Worm (Caenorhabditis elegans) whole organism, mixed stage, embryonic: ENCODE results near the gene C09F5.1.
A peak's percentile ranks its signal among the peaks of the same experiment; 100 is the strongest.

Source experiments
- M03D4.4 ChIP-seq: sonication (generic microtip); optimal IDR thresholded peaks from 2 replicates; lab custom pipeline; 2017; ENCODE audit warnings: mild to moderate bottlenecking, missing genetic modification characterization, missing compliant biosample characterization
- bed-3 ChIP-seq: fragments of 200-800 bp; sonication (Bioruptor generic); optimal IDR thresholded peaks from 3 replicates; lab custom pipeline; 2018; ENCODE audit warnings: mild to moderate bottlenecking, missing genetic modification characterization, moderate library complexity, missing compliant biosample characterization
- blmp-1 ChIP-seq: fragments of 150-350 bp; optimal IDR thresholded peaks from 2 replicates; lab custom pipeline; 2014; ENCODE audit warnings: missing biosample characterization, missing genetic modification characterization
- ceh-39 ChIP-seq: fragments of 150-350 bp; optimal IDR thresholded peaks from 2 replicates; lab custom pipeline; 2014; ENCODE audit warnings: missing biosample characterization, missing genetic modification characterization
- ceh-43 ChIP-seq: fragments of 200-800 bp; sonication (Bioruptor generic); optimal IDR thresholded peaks from 2 replicates; lab custom pipeline; 2018; ENCODE audit warnings: mild to moderate bottlenecking, missing genetic modification characterization, moderate library complexity, missing compliant biosample characterization
- ceh-83 ChIP-seq: fragments of 200-800 bp; sonication (Bioruptor generic); optimal IDR thresholded peaks from 2 replicates; lab custom pipeline; 2018; ENCODE audit warnings: mild to moderate bottlenecking, missing genetic modification characterization, missing compliant biosample characterization
- ces-1 ChIP-seq: fragments of 150-350 bp; optimal IDR thresholded peaks from 2 replicates; lab custom pipeline; 2014; ENCODE audit warnings: missing biosample characterization, missing genetic modification reagents, missing genetic modification characterization
- cnd-1 ChIP-seq: fragments of 200-800 bp; sonication (Bioruptor generic); optimal IDR thresholded peaks from 2 replicates; lab custom pipeline; 2018; ENCODE audit warnings: mild to moderate bottlenecking, missing genetic modification characterization, missing compliant biosample characterization
- drap-1 ChIP-seq: fragments of 200-800 bp; sonication (Bioruptor generic); optimal IDR thresholded peaks from 3 replicates; lab custom pipeline; 2018; ENCODE audit warnings: mild to moderate bottlenecking, missing genetic modification characterization, missing compliant biosample characterization
- elt-1 ChIP-seq: sonication (generic microtip); optimal IDR thresholded peaks from 2 replicates; lab custom pipeline; 2017; ENCODE audit warnings: missing genetic modification characterization, mild to moderate bottlenecking, missing compliant biosample characterization, antibody characterized with exemption, moderate library complexity, borderline replicate concordance; ENCODE audit not compliant: insufficient read depth
- elt-3 ChIP-seq: fragments of 150-350 bp; optimal IDR thresholded peaks from 2 replicates; lab custom pipeline; 2014; ENCODE audit warnings: missing biosample characterization, missing genetic modification characterization
- flh-1 ChIP-seq: fragments of 200-800 bp; sonication (Bioruptor generic); optimal IDR thresholded peaks from 2 replicates; lab custom pipeline; 2018; ENCODE audit warnings: mild to moderate bottlenecking, missing genetic modification characterization, moderate library complexity, missing compliant biosample characterization
- ham-2 ChIP-seq: fragments of 200-800 bp; sonication (Bioruptor generic); optimal IDR thresholded peaks from 2 replicates; lab custom pipeline; 2018; ENCODE audit warnings: mild to moderate bottlenecking, missing genetic modification characterization, missing compliant biosample characterization
- hlh-1 ChIP-seq: fragments of 150-350 bp; optimal IDR thresholded peaks from 2 replicates; lab custom pipeline; 2014; ENCODE audit warnings: missing biosample characterization, missing genetic modification reagents, missing genetic modification characterization
- lin-13 ChIP-seq: fragments of 150-350 bp; optimal IDR thresholded peaks from 2 replicates; lab custom pipeline; 2014; ENCODE audit warnings: missing biosample characterization, missing genetic modification characterization
- lin-32 ChIP-seq: fragments of 200-800 bp; sonication (Bioruptor generic); optimal IDR thresholded peaks from 2 replicates; lab custom pipeline; 2018; ENCODE audit warnings: mild to moderate bottlenecking, missing genetic modification characterization, missing compliant biosample characterization
- lsy-2 ChIP-seq: fragments of 150-350 bp; optimal IDR thresholded peaks from 2 replicates; lab custom pipeline; 2014; ENCODE audit warnings: missing biosample characterization, missing genetic modification characterization
- mab-5 ChIP-seq: fragments of 150-350 bp; optimal IDR thresholded peaks from 2 replicates; lab custom pipeline; 2014; ENCODE audit warnings: missing biosample characterization, missing genetic modification characterization
- mep-1 ChIP-seq: fragments of 150-350 bp; optimal IDR thresholded peaks from 2 replicates; lab custom pipeline; 2017; ENCODE audit warnings: missing biosample characterization, missing genetic modification reagents, missing genetic modification characterization, inconsistent platforms
- mls-2 ChIP-seq: sonication (generic microtip); optimal IDR thresholded peaks from 2 replicates; lab custom pipeline; 2016; ENCODE audit warnings: mild to moderate bottlenecking, missing genetic modification characterization, moderate library complexity, missing compliant biosample characterization
- nhr-12 ChIP-seq: fragments of 150-350 bp; optimal IDR thresholded peaks from 2 replicates; lab custom pipeline; 2014; ENCODE audit warnings: missing biosample characterization, missing genetic modification characterization
- nhr-2 ChIP-seq: fragments of 150-350 bp; optimal IDR thresholded peaks from 2 replicates; lab custom pipeline; 2014; ENCODE audit warnings: missing biosample characterization, missing genetic modification characterization
- nhr-237 ChIP-seq: fragments of 150-350 bp; optimal IDR thresholded peaks from 2 replicates; lab custom pipeline; 2014; ENCODE audit warnings: missing biosample characterization, missing genetic modification characterization
- nhr-28 ChIP-seq: fragments of 150-350 bp; optimal IDR thresholded peaks from 2 replicates; lab custom pipeline; 2014; ENCODE audit warnings: missing biosample characterization, missing genetic modification characterization
- nhr-76 ChIP-seq: sonication (generic microtip); optimal IDR thresholded peaks from 2 replicates; lab custom pipeline; 2017; ENCODE audit warnings: missing biosample characterization, missing genetic modification characterization
- pha-4 ChIP-seq: fragments of 150-350 bp; optimal IDR thresholded peaks from 2 replicates; lab custom pipeline; 2018; ENCODE audit warnings: missing biosample characterization, missing genetic modification reagents, missing genetic modification characterization
- sem-2 ChIP-seq: fragments of 200-800 bp; sonication (Bioruptor generic); optimal IDR thresholded peaks from 2 replicates; lab custom pipeline; 2018; ENCODE audit warnings: mild to moderate bottlenecking, missing genetic modification characterization, missing compliant biosample characterization
- snpc-4 ChIP-seq: fragments of 150-350 bp; optimal IDR thresholded peaks from 2 replicates; lab custom pipeline; 2014; ENCODE audit warnings: missing biosample characterization, missing genetic modification characterization
- sptf-1 ChIP-seq: sonication (generic microtip); optimal IDR thresholded peaks from 2 replicates; lab custom pipeline; 2017; ENCODE audit warnings: mild to moderate bottlenecking, missing genetic modification characterization, moderate library complexity, missing compliant biosample characterization
- tbx-8 ChIP-seq: fragments of 200-800 bp; sonication (Bioruptor generic); optimal IDR thresholded peaks from 2 replicates; lab custom pipeline; 2018; ENCODE audit warnings: mild to moderate bottlenecking, missing genetic modification characterization, moderate library complexity, missing compliant biosample characterization
- unc-120 ChIP-seq: sonication (generic microtip); optimal IDR thresholded peaks from 2 replicates; lab custom pipeline; 2017; ENCODE audit warnings: missing genetic modification characterization, missing compliant biosample characterization; ENCODE audit not compliant: poor library complexity, severe bottlenecking
- unc-39 ChIP-seq: fragments of 150-350 bp; optimal IDR thresholded peaks from 2 replicates; lab custom pipeline; 2014; ENCODE audit warnings: missing biosample characterization, missing genetic modification characterization
- unc-62 ChIP-seq: fragments of 150-350 bp; optimal IDR thresholded peaks from 2 replicates; lab custom pipeline; 2014; ENCODE audit warnings: missing biosample characterization, missing genetic modification reagents, missing genetic modification characterization
- zip-8 ChIP-seq: fragments of 150-350 bp; optimal IDR thresholded peaks from 2 replicates; lab custom pipeline; 2014; ENCODE audit warnings: missing biosample characterization, missing genetic modification characterization
- ztf-11 ChIP-seq: fragments of 150-350 bp; optimal IDR thresholded peaks from 2 replicates; lab custom pipeline; 2014; ENCODE audit warnings: missing biosample characterization, missing genetic modification characterization

C09F5.1 gene

ce11 chrIII:623754-624153, 34.8 kb upstream of the C09F5.1 start:
- TF ChIP-seq ceh-43 (GFP tag; lab: Kevin White, UChicago) (no peak), hlh-1 (tag; lab: Kevin White, UChicago) (peak; percentile 63), nhr-28 (no peak), sptf-1 (tag; lab: Kevin White, UChicago) (peak; percentile 59), pha-4 (tag; lab: Kevin White, UChicago) (peak; percentile 95), ces-1 (GFP tag; lab: Kevin White, UChicago) (peak; percentile 91), nhr-2 (peak; percentile 41), lsy-2 (tag; lab: Kevin White, UChicago) (peak; percentile 40), mab-5 (tag; lab: Kevin White, UChicago) (peak; percentile 80), bed-3 (GFP tag; lab: Kevin White, UChicago) (no peak), drap-1 (peak; percentile 53), nhr-76 (tag; lab: Kevin White, UChicago) (no peak), flh-1 (no peak), ceh-83 (GFP tag; lab: Kevin White, UChicago) (no peak), blmp-1 (tag; lab: Kevin White, UChicago) (no peak), lin-32 (peak; percentile 15), tbx-8 (GFP tag; lab: Kevin White, UChicago) (peak; percentile 9), M03D4.4 (peak; percentile 40), unc-62 (GFP tag; lab: Kevin White, UChicago) (peak; percentile 88), cnd-1 (tag; lab: Kevin White, UChicago) (peak; percentile 63), snpc-4 (tag; lab: Kevin White, UChicago) (no peak), nhr-237 (tag; lab: Kevin White, UChicago) (peak; percentile 84), mls-2 (tag; lab: Kevin White, UChicago) (peak; percentile 17), unc-120 (tag; lab: Kevin White, UChicago) (peak; percentile 99), lin-13 (peak; percentile 16), elt-3 (tag; lab: Kevin White, UChicago) (peak; percentile 72), unc-39 (tag; lab: Kevin White, UChicago) (no peak), ceh-39 (tag; lab: Kevin White, UChicago) (peak; percentile 51), sem-2 (GFP tag; lab: Kevin White, UChicago) (no peak), zip-8 (no peak), mep-1 (tag; lab: Kevin White, UChicago) (peak; percentile 79), ham-2 (GFP tag; lab: Kevin White, UChicago) (peak; percentile 24), nhr-12 (no peak), ztf-11 (tag; lab: Kevin White, UChicago) (peak; percentile 35), elt-1 (tag; lab: Kevin White, UChicago) (no peak)

ce11 chrIII:626091-626490, 32.4 kb upstream of the C09F5.1 start:
- no peak for TF ChIP-seq mab-5 (tag; lab: Kevin White, UChicago)
- TF ChIP-seq mep-1 (tag; lab: Kevin White, UChicago): no peak
- TF ChIP-seq mls-2 (tag; lab: Kevin White, UChicago): no peak
- TF ChIP-seq nhr-2: no peak
- no peak for TF ChIP-seq unc-39 (tag; lab: Kevin White, UChicago)
- no peak for TF ChIP-seq nhr-237 (tag; lab: Kevin White, UChicago)
- TF ChIP-seq bed-3 (GFP tag; lab: Kevin White, UChicago): no peak
- no peak for TF ChIP-seq nhr-28
- TF ChIP-seq pha-4 (tag; lab: Kevin White, UChicago): no peak
- no peak for TF ChIP-seq ceh-83 (GFP tag; lab: Kevin White, UChicago)
- TF ChIP-seq sptf-1 (tag; lab: Kevin White, UChicago): no peak
- no peak for TF ChIP-seq ham-2 (GFP tag; lab: Kevin White, UChicago)
- no peak for TF ChIP-seq elt-1 (tag; lab: Kevin White, UChicago)

- no peak for TF ChIP-seq cnd-1 (tag; lab: Kevin White, UChicago)
- TF ChIP-seq tbx-8 (GFP tag; lab: Kevin White, UChicago): no peak
- TF ChIP-seq lin-32: no peak
- no peak for TF ChIP-seq mab-5 (tag; lab: Kevin White, UChicago)
- no peak for TF ChIP-seq bed-3 (GFP tag; lab: Kevin White, UChicago)
- TF ChIP-seq sem-2 (GFP tag; lab: Kevin White, UChicago): no peak
- no peak for TF ChIP-seq unc-120 (tag; lab: Kevin White, UChicago)
- TF ChIP-seq snpc-4 (tag; lab: Kevin White, UChicago): no peak
- TF ChIP-seq ceh-39 (tag; lab: Kevin White, UChicago): no peak
- no peak for TF ChIP-seq mls-2 (tag; lab: Kevin White, UChicago)
- TF ChIP-seq elt-1 (tag; lab: Kevin White, UChicago): no peak
- no peak for TF ChIP-seq hlh-1 (tag; lab: Kevin White, UChicago)
Measured at ce11 chrIII:627838-628237, 30.7 kb upstream of the C09F5.1 start, which contains the start of gene T19C3.5. T19C3.5 (minus strand) TSS chrIII:627938.
